Fruit fly (Drosophila melanogaster) whole organism, adult: Measurements from ENCODE around the gene CG18231.

ENCODE experiments used
- CG7101 ChIP-seq: fragments of 200-800 bp; sonication (Bioruptor generic); optimal IDR thresholded peaks from 2 replicates; lab custom pipeline; 2018; ENCODE audit warnings: missing biosample characterization, mild to moderate bottlenecking, missing genetic modification characterization, moderate library complexity
- Hr96 ChIP-seq: fragments of 200-800 bp; sonication (Bioruptor generic); optimal IDR thresholded peaks from 2 replicates; lab custom pipeline; 2016; ENCODE audit warnings: missing biosample characterization, missing genetic modification characterization
- Mnt ChIP-seq: fragments of 200-800 bp; sonication (Bioruptor generic); optimal IDR thresholded peaks from 2 replicates; lab custom pipeline; 2016; ENCODE audit warnings: missing biosample characterization, mild to moderate bottlenecking, missing genetic modification characterization
- cnc ChIP-seq, 2 experiments: fragments of >200 bp; optimal IDR thresholded peaks; 2 replicates each; lab custom pipeline; 2017
- kay ChIP-seq: fragments of 200-800 bp; sonication (Bioruptor generic); peaks from one replicate; lab custom pipeline; 2016; ENCODE audit warnings: missing biosample characterization, missing genetic modification characterization, borderline replicate concordance

DNA sequence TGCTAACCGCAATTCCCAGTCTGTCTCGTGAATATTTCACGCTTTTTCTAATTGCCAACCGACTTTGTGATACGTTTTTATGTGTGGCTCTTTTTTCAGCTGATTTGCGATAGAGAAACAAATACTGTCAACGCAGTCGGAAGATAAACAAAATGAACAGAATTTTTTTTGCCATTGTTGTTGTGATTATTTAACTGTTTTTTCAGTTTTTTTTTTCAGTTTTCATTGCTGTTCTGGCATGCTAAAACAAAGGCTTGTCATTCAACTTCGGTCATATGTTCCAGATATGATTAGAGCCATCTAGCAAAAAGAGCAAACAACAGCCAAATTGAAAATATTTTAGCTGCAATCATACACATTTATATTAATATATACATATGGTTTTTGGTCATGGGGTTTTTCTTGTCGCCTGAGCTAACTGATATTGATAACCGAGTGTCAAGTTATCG is 24.9 kb downstream of the CG18231 start:
- TF ChIP-seq Mnt (no peak), Hr96 (no peak), kay (GFP tag; lab: Kevin White, UChicago) (no peak), cnc (optimal IDR thresholded peaks at IDR 0.05; lab: Kevin White, UChicago) (no peak), CG7101 (tag; lab: Kevin White, UChicago) (no peak)
